Fruit fly (Drosophila melanogaster) whole organism: ENCODE data around the gene CG32081.

Experiments
- CG8478 ChIP-seq: fragments of >200 bp; optimal IDR thresholded peaks from 2 replicates; lab custom pipeline; 2018; ENCODE audit warnings: inconsistent platforms
- EcR ChIP-seq, 2 experiments: fragments of >200 bp; optimal IDR thresholded peaks; 2 replicates each; lab custom pipeline; 2017; ENCODE audit warnings: missing biosample characterization in 2 of 2, missing genetic modification characterization in 2 of 2, missing genetic modification reagents in 2 of 2
- pan ChIP-seq: fragments of >200 bp; optimal IDR thresholded peaks from 2 replicates; lab custom pipeline; 2017
- psq ChIP-seq: fragments of >200 bp; optimal IDR thresholded peaks from 2 replicates; lab custom pipeline; 2017
- usp ChIP-seq: fragments of >200 bp; optimal IDR thresholded peaks from 2 replicates; lab custom pipeline; 2017; ENCODE audit warnings: missing biosample characterization, missing genetic modification characterization, mixed read lengths

- TF ChIP-seq psq (lab: Kevin White, UChicago): no peak
- TF ChIP-seq EcR (GFP tag; optimal IDR thresholded peaks at IDR 0.05; lab: Kevin White, UChicago): no peak
- TF ChIP-seq pan (lab: Kevin White, UChicago): no peak
- TF ChIP-seq CG8478 (lab: Kevin White, UChicago): no peak
- TF ChIP-seq usp (GFP tag; lab: Kevin White, UChicago): no peak
Observed at dm6 chr3L:11069764-11070163, 42.4 kb downstream of the CG32081 start, which contains the start of gene CG6310.
